Fruit fly (Drosophila melanogaster) whole organism, embryonic: ENCODE results near the gene CG13484.

Source experiments
- C15 ChIP-seq: fragments of 200-800 bp; sonication (Bioruptor generic); IDR thresholded peaks from 3 replicates; pipeline ENCODE4 v1.3.6; 2022; ENCODE audit warnings: missing biosample characterization, missing genetic modification characterization
- CG10274 ChIP-seq: fragments of 200-800 bp; sonication (Bioruptor generic); optimal IDR thresholded peaks from 3 replicates; lab custom pipeline; 2017; ENCODE audit warnings: missing biosample characterization, mild to moderate bottlenecking, missing genetic modification characterization
- CG10979 ChIP-seq: fragments of 200-800 bp; sonication (Bioruptor generic); optimal IDR thresholded peaks from 2 replicates; lab custom pipeline; 2018; ENCODE audit warnings: missing biosample characterization, mild to moderate bottlenecking, missing genetic modification characterization, moderate library complexity
- CG11247 ChIP-seq: fragments of 200-800 bp; sonication (Bioruptor generic); IDR thresholded peaks from 2 replicates; pipeline ENCODE4 v1.3.6; 2022; ENCODE audit warnings: missing biosample characterization, missing genetic modification characterization
- CG12391 ChIP-seq: fragments of 200-800 bp; sonication (Bioruptor generic); optimal IDR thresholded peaks from 3 replicates; lab custom pipeline; 2018; ENCODE audit warnings: missing biosample characterization, mild to moderate bottlenecking, missing genetic modification characterization, moderate library complexity
- CG13296 ChIP-seq: fragments of 200-800 bp; sonication (Bioruptor generic); optimal IDR thresholded peaks from 3 replicates; lab custom pipeline; 2018; ENCODE audit warnings: missing biosample characterization, mild to moderate bottlenecking, missing genetic modification characterization
- CG13424 ChIP-seq: fragments of 200-800 bp; sonication (Bioruptor generic); optimal IDR thresholded peaks from 2 replicates; lab custom pipeline; 2019; ENCODE audit warnings: missing biosample characterization, mild to moderate bottlenecking, missing genetic modification characterization, moderate library complexity
- CG17802 ChIP-seq: fragments of 200-800 bp; sonication (Bioruptor generic); optimal IDR thresholded peaks from 2 replicates; lab custom pipeline; 2018; ENCODE audit warnings: missing biosample characterization, mild to moderate bottlenecking, missing genetic modification characterization, moderate library complexity
- CG2116 ChIP-seq: fragments of 200-800 bp; sonication (Bioruptor generic); optimal IDR thresholded peaks from 3 replicates; lab custom pipeline; 2018; ENCODE audit warnings: missing biosample characterization, mild to moderate bottlenecking, missing genetic modification characterization
- CG2199 ChIP-seq: fragments of 200-800 bp; sonication (Bioruptor generic); IDR thresholded peaks from 3 replicates; pipeline ENCODE4 v1.3.6; 2022; ENCODE audit warnings: missing biosample characterization, missing genetic modification characterization
- CG2875 ChIP-seq: fragments of 200-800 bp; sonication (Bioruptor generic); optimal IDR thresholded peaks from 2 replicates; lab custom pipeline; 2017; ENCODE audit warnings: missing biosample characterization, mild to moderate bottlenecking, missing genetic modification characterization, missing genetic modification reagents
- CG33557 ChIP-seq: fragments of 200-800 bp; sonication (Bioruptor generic); optimal IDR thresholded peaks from 2 replicates; lab custom pipeline; 2019; ENCODE audit warnings: missing biosample characterization, mild to moderate bottlenecking, missing genetic modification characterization, moderate library complexity
- CG34224 ChIP-seq: fragments of 200-800 bp; sonication (Bioruptor generic); IDR thresholded peaks from 3 replicates; pipeline ENCODE4 v1.3.6; 2022; ENCODE audit warnings: missing biosample characterization, missing genetic modification characterization; ENCODE audit not compliant: partially characterized antibody
- CG34422 ChIP-seq: fragments of 200-800 bp; sonication (Bioruptor generic); IDR thresholded peaks from 3 replicates; pipeline ENCODE4 v1.3.6; 2022; ENCODE audit warnings: missing biosample characterization, missing genetic modification characterization
- CG4404 ChIP-seq: fragments of 200-800 bp; sonication (Bioruptor generic); IDR thresholded peaks from 2 replicates; pipeline ENCODE4 v1.3.6; 2022; ENCODE audit warnings: missing biosample characterization, missing genetic modification characterization
- CG6654 ChIP-seq: fragments of 200-800 bp; sonication (Bioruptor generic); optimal IDR thresholded peaks from 2 replicates; lab custom pipeline; 2017; ENCODE audit warnings: missing biosample characterization, mild to moderate bottlenecking, missing genetic modification characterization
- CG6813 ChIP-seq: fragments of 200-800 bp; sonication (Bioruptor generic); optimal IDR thresholded peaks from 2 replicates; lab custom pipeline; 2017; ENCODE audit warnings: missing biosample characterization, missing genetic modification characterization, mild to moderate bottlenecking, moderate library complexity, missing genetic modification reagents
- CG7372 ChIP-seq: fragments of 200-800 bp; sonication (Bioruptor generic); IDR thresholded peaks from 2 replicates; pipeline ENCODE4 v1.3.6; 2022; ENCODE audit warnings: missing biosample characterization, missing genetic modification characterization
- CG7963 ChIP-seq: fragments of 200-800 bp; sonication (Bioruptor generic); IDR thresholded peaks from 3 replicates; pipeline ENCODE4 v1.3.6; 2022; ENCODE audit warnings: missing biosample characterization, missing genetic modification characterization; ENCODE audit not compliant: partially characterized antibody
- CG8290 ChIP-seq, 3 experiments: fragments of 200-800 bp; sonication (Bioruptor generic); optimal IDR thresholded peaks; 2 replicates each; lab custom pipeline; 2016 to 2019; ENCODE audit warnings: missing biosample characterization in 3 of 3, missing genetic modification characterization in 3 of 3, mild to moderate bottlenecking in 2 of 3, moderate library complexity in 1 of 3
- CG8478 ChIP-seq: fragments of >200 bp; optimal IDR thresholded peaks from 2 replicates; lab custom pipeline; 2018
- CG9609 ChIP-seq: fragments of 200-800 bp; sonication (Bioruptor generic); optimal IDR thresholded peaks from 3 replicates; lab custom pipeline; 2016; ENCODE audit warnings: missing biosample characterization, missing genetic modification characterization
- CrebB ChIP-seq: fragments of 200-800 bp; sonication (Bioruptor generic); optimal IDR thresholded peaks from 3 replicates; lab custom pipeline; 2018; ENCODE audit warnings: missing biosample characterization, mild to moderate bottlenecking, missing genetic modification characterization
- Ets97D ChIP-seq: fragments of 200-800 bp; sonication (Bioruptor generic); optimal IDR thresholded peaks from 3 replicates; lab custom pipeline; 2016; ENCODE audit warnings: missing biosample characterization, missing genetic modification characterization
- Fer2 ChIP-seq: fragments of 200-800 bp; sonication (Bioruptor generic); optimal IDR thresholded peaks from 2 replicates; lab custom pipeline; 2018; ENCODE audit warnings: missing biosample characterization, mild to moderate bottlenecking, missing genetic modification characterization, moderate library complexity
- Fer3 ChIP-seq: fragments of 200-800 bp; sonication (Bioruptor generic); optimal IDR thresholded peaks from 2 replicates; lab custom pipeline; 2018; ENCODE audit warnings: missing biosample characterization, mild to moderate bottlenecking, missing genetic modification characterization, moderate library complexity
- H15 ChIP-seq: fragments of 200-800 bp; sonication (Bioruptor generic); IDR thresholded peaks from 3 replicates; pipeline ENCODE4 v1.3.6; 2022; ENCODE audit warnings: missing biosample characterization, missing genetic modification characterization
- HLH54F ChIP-seq: fragments of 200-800 bp; sonication (Bioruptor generic); optimal IDR thresholded peaks from 3 replicates; lab custom pipeline; 2016; ENCODE audit warnings: missing biosample characterization, missing genetic modification characterization
- Lim3 ChIP-seq: fragments of 200-800 bp; sonication (Bioruptor generic); IDR thresholded peaks from 2 replicates; pipeline ENCODE4 v1.3.6; 2022; ENCODE audit warnings: missing biosample characterization, missing genetic modification characterization
- NK7.1 ChIP-seq: fragments of 200-800 bp; sonication (Bioruptor generic); optimal IDR thresholded peaks from 3 replicates; lab custom pipeline; 2016; ENCODE audit warnings: missing biosample characterization, missing genetic modification characterization
- Oaz ChIP-seq: fragments of 200-800 bp; sonication (Bioruptor generic); IDR thresholded peaks from 2 replicates; pipeline ENCODE4 v1.3.6; 2022; ENCODE audit warnings: missing biosample characterization, missing genetic modification characterization
- Ptx1 ChIP-seq: fragments of 200-800 bp; sonication (Bioruptor generic); IDR thresholded peaks from 2 replicates; pipeline ENCODE4 v1.3.6; 2022; ENCODE audit warnings: missing biosample characterization, missing genetic modification characterization
- Spps ChIP-seq: fragments of 200-800 bp; sonication (Bioruptor generic); optimal IDR thresholded peaks from 2 replicates; lab custom pipeline; 2018; ENCODE audit warnings: missing biosample characterization, mild to moderate bottlenecking, missing genetic modification characterization
- cad ChIP-seq: fragments of >200 bp; optimal IDR thresholded peaks from 2 replicates; lab custom pipeline; 2017; ENCODE audit warnings: missing biosample characterization, missing genetic modification characterization
- chm ChIP-seq: fragments of 200-800 bp; sonication (Bioruptor generic); IDR thresholded peaks from 2 replicates; pipeline ENCODE4 v1.3.6; 2022; ENCODE audit warnings: missing biosample characterization, missing genetic modification characterization
- chn ChIP-seq: fragments of 200-800 bp; sonication (Bioruptor generic); optimal IDR thresholded peaks from 2 replicates; lab custom pipeline; 2016; ENCODE audit warnings: missing biosample characterization, missing genetic modification characterization
- danr ChIP-seq: fragments of 200-800 bp; sonication (Bioruptor generic); IDR thresholded peaks from 2 replicates; pipeline ENCODE4 v1.3.6; 2022; ENCODE audit warnings: missing biosample characterization, missing genetic modification characterization
- ftz-f1 ChIP-seq: fragments of 200-800 bp; sonication (Bioruptor generic); optimal IDR thresholded peaks from 2 replicates; lab custom pipeline; 2016; ENCODE audit warnings: missing biosample characterization, missing genetic modification characterization
- gfzf ChIP-seq: fragments of 200-800 bp; sonication (Bioruptor generic); optimal IDR thresholded peaks from 2 replicates; lab custom pipeline; 2016; ENCODE audit warnings: missing biosample characterization, mild to moderate bottlenecking, missing genetic modification characterization, moderate library complexity
- inv ChIP-seq: fragments of 200-800 bp; sonication (Bioruptor generic); IDR thresholded peaks from 2 replicates; pipeline ENCODE4 v1.3.6; 2022; ENCODE audit warnings: missing biosample characterization, missing genetic modification characterization; ENCODE audit not compliant: partially characterized antibody
- jumu ChIP-seq: fragments of 200-800 bp; sonication (Bioruptor generic); optimal IDR thresholded peaks from 3 replicates; lab custom pipeline; 2016; ENCODE audit warnings: missing biosample characterization, missing genetic modification characterization
- kay ChIP-seq: fragments of 200-800 bp; sonication (Bioruptor generic); optimal IDR thresholded peaks from 2 replicates; lab custom pipeline; 2016; ENCODE audit warnings: missing biosample characterization, missing genetic modification characterization
- nerfin-1 ChIP-seq: fragments of 200-800 bp; sonication (Bioruptor generic); optimal IDR thresholded peaks from 3 replicates; lab custom pipeline; 2019; ENCODE audit warnings: missing biosample characterization, mild to moderate bottlenecking, missing genetic modification characterization, moderate library complexity
- shn ChIP-seq: fragments of 200-800 bp; sonication (Bioruptor generic); optimal IDR thresholded peaks from 3 replicates; lab custom pipeline; 2016; ENCODE audit warnings: missing biosample characterization, missing genetic modification characterization
- tna ChIP-seq: fragments of 200-800 bp; sonication (Bioruptor generic); IDR thresholded peaks from 2 replicates; pipeline ENCODE4 v1.3.6; 2022; ENCODE audit warnings: missing biosample characterization, missing genetic modification characterization; ENCODE audit not compliant: partially characterized antibody
- trem ChIP-seq: fragments of 200-800 bp; optimal IDR thresholded peaks from 3 replicates; lab custom pipeline; 2019; ENCODE audit warnings: missing biosample characterization, mild to moderate bottlenecking, missing genetic modification characterization, moderate library complexity
- wek ChIP-seq: fragments of 200-800 bp; sonication (Bioruptor generic); optimal IDR thresholded peaks from 3 replicates; lab custom pipeline; 2018; ENCODE audit warnings: missing biosample characterization, mild to moderate bottlenecking, missing genetic modification characterization, moderate library complexity
- zfh2 ChIP-seq: fragments of 200-800 bp; sonication (Bioruptor generic); optimal IDR thresholded peaks from 2 replicates; lab custom pipeline; 2016; ENCODE audit warnings: missing biosample characterization, missing genetic modification characterization

The CG13484 gene

DNA sequence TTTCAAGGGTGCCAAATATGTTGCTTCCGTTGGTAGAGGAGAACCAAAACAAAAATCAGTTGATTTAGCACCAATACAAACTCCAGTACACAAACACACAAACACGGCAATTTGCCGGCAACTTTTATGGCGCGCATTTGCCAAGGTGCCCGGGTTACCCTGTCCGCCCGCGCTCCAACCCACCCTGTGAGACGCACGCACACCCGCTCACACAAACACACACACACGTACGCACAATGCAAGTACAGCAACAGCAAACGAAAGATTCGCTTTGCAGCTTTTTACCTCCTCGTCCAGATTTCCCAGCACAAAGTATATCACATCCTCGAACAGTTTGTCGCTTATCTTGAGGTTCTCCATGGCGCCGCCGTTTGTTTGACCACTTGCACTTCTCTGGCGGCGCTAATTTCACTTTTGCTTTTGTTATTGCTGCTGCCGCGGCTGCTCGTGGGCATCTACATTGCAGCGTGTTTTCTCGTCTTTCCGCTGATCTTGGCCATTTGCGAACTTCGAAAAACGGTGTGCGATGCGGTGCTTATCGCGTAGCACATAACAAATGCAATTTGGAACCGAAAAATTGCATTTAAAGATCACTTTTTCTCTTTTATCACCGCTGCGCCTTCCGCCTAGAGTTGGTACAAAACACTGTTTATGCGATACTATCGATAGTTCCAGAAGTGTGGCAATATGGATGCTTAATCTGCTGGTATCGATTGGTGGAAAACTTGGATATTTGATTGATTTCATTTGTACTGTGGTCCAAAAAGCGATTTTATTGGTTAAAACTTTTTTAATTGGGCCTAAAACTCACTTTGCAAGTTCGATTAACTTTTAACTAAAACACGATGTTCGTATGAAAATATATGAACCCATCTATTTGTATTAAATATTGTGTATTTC, 24.1 kb downstream of the CG13484 start, which contains the start of gene Ptip (continued):
- TF ChIP-seq CG34422 (GFP tag; lab: Robert Waterston, UW), result peak; percentile 99
- TF ChIP-seq CG4404, result no peak
- 0 out of 3 replicates have a peak, but pooled peaks have one; percentile 43 for TF ChIP-seq C15 (GFP tag; lab: Robert Waterston, UW)
- peak; percentile 26 for TF ChIP-seq HLH54F (GFP tag; lab: Kevin White, UChicago)
- no peak for TF ChIP-seq CG2875 (GFP tag; lab: Kevin White, UChicago)
- TF ChIP-seq CG8290 (GFP tag; optimal IDR thresholded peaks at IDR 0.05; lab: Kevin White, UChicago), result no peak
- TF ChIP-seq CG8290 (tag; optimal IDR thresholded peaks at IDR 0.05; lab: Kevin White, UChicago), result peak in 1 of 2 experiments; percentile 42
- TF ChIP-seq Fer2 (tag; lab: Kevin White, UChicago), result no peak
- peak; percentile 48 for TF ChIP-seq CrebB (tag; lab: Kevin White, UChicago)
- peak; percentile 25 for TF ChIP-seq CG12391 (tag; lab: Kevin White, UChicago)
- peak; percentile 33 for TF ChIP-seq nerfin-1 (tag; lab: Kevin White, UChicago)
- TF ChIP-seq gfzf (GFP tag; lab: Kevin White, UChicago), result peak; percentile 50
- peak; percentile 80 for TF ChIP-seq wek (GFP tag; lab: Kevin White, UChicago)
- TF ChIP-seq CG33557, result peak; percentile 40
- no peak for TF ChIP-seq Spps
- TF ChIP-seq CG6813 (GFP tag; lab: Kevin White, UChicago), result peak; percentile 54
- peak; percentile 98 for TF ChIP-seq inv
- TF ChIP-seq CG2116 (GFP tag; lab: Kevin White, UChicago), result peak; percentile 91
- peak; percentile 97 for TF ChIP-seq CG7963 (GFP tag; lab: Robert Waterston, UW)
- TF ChIP-seq CG10274, result no peak
- TF ChIP-seq Ets97D (GFP tag; lab: Kevin White, UChicago), result peak; percentile 75
- TF ChIP-seq zfh2 (GFP tag; lab: Kevin White, UChicago), result peak; percentile 47
- no peak for TF ChIP-seq kay
- TF ChIP-seq CG13424, result peak; percentile 39
- no peak for TF ChIP-seq CG2199 (GFP tag; lab: Robert Waterston, UW)
- peak; percentile 42 for TF ChIP-seq CG13296
- peak; percentile 91 for TF ChIP-seq CG34224 (GFP tag; lab: Robert Waterston, UW)
- peak; percentile 78 for TF ChIP-seq chn (GFP tag; lab: Kevin White, UChicago)
- TF ChIP-seq CG6654 (GFP tag; lab: Kevin White, UChicago), result no peak
- no peak for TF ChIP-seq jumu (GFP tag; lab: Kevin White, UChicago)
- TF ChIP-seq H15 (GFP tag; lab: Robert Waterston, UW), result 0 out of 3 replicates have a peak, but pooled peaks have one; percentile 29
- TF ChIP-seq chm, result peak; percentile 62
- peak; percentile 9 for TF ChIP-seq CG17802 (tag; lab: Kevin White, UChicago)
- no peak for TF ChIP-seq Fer3 (tag; lab: Kevin White, UChicago)
- peak; percentile 55 for TF ChIP-seq trem (tag; lab: Kevin White, UChicago)
- TF ChIP-seq CG8478 (lab: Kevin White, UChicago), result peak; percentile 71
- peak; percentile 1 for TF ChIP-seq CG9609 (GFP tag; lab: Kevin White, UChicago)
- peak; percentile 13 for TF ChIP-seq ftz-f1 (GFP tag; lab: Kevin White, UChicago)
- TF ChIP-seq Lim3, result no peak
- TF ChIP-seq tna (GFP tag; lab: Robert Waterston, UW), result peak; percentile 89
- no peak for TF ChIP-seq Oaz
- TF ChIP-seq Ptx1 (GFP tag; lab: Robert Waterston, UW), result no peak
- TF ChIP-seq NK7.1 (GFP tag; lab: Kevin White, UChicago), result peak; percentile 1
- TF ChIP-seq CG11247, result no peak
- no peak for TF ChIP-seq danr (GFP tag; lab: Robert Waterston, UW)
- no peak for TF ChIP-seq CG10979 (tag; lab: Kevin White, UChicago)
- peak; percentile 16 for TF ChIP-seq shn (GFP tag; lab: Kevin White, UChicago)
- TF ChIP-seq CG7372, result no peak
- TF ChIP-seq cad (GFP tag; lab: Kevin White, UChicago), result peak; percentile 95
